Worm (Caenorhabditis elegans) whole organism, L1 larva: ENCODE results near the gene rig-6.
A peak's percentile ranks its signal among the peaks of the same experiment; 100 is the strongest.

ENCODE experiments used
- ama-1 ChIP-seq: fragments of 150-350 bp; optimal IDR thresholded peaks from 2 replicates; lab custom pipeline; 2014
- blmp-1 ChIP-seq: fragments of 150-350 bp; optimal IDR thresholded peaks from 2 replicates; lab custom pipeline; 2014; ENCODE audit warnings: missing biosample characterization, missing genetic modification characterization
- efl-3 ChIP-seq: fragments of 200-800 bp; sonication (Bioruptor generic); optimal IDR thresholded peaks from 2 replicates; lab custom pipeline; 2018; ENCODE audit warnings: mild to moderate bottlenecking, missing genetic modification characterization, missing compliant biosample characterization
- ets-5 ChIP-seq: fragments of 200-800 bp; sonication (Bioruptor generic); IDR thresholded peaks from 2 replicates; pipeline ENCODE4 v1.3.6; 2022; ENCODE audit warnings: missing genetic modification characterization, missing compliant biosample characterization
- fkh-4 ChIP-seq: sonication (generic microtip); optimal IDR thresholded peaks from 2 replicates; lab custom pipeline; 2016; ENCODE audit warnings: missing compliant biosample characterization, missing genetic modification characterization, borderline replicate concordance
- lin-13 ChIP-seq: fragments of 150-350 bp; optimal IDR thresholded peaks from 2 replicates; lab custom pipeline; 2014; ENCODE audit warnings: missing biosample characterization, missing genetic modification reagents, missing genetic modification characterization
- lin-35 ChIP-seq, 2 experiments: fragments of 150-350 bp; optimal IDR thresholded peaks; 2 replicates each; lab custom pipeline; 2014; ENCODE audit warnings: missing biosample characterization in 2 of 2, missing genetic modification characterization in 2 of 2, missing genetic modification reagents in 2 of 2
- mab-9 ChIP-seq: fragments of 200-800 bp; sonication (Bioruptor generic); IDR thresholded peaks from 2 replicates; pipeline ENCODE4 v1.3.6; 2022; ENCODE audit warnings: missing genetic modification reagents, missing genetic modification characterization, missing compliant biosample characterization
- nhr-12 ChIP-seq: sonication (generic microtip); optimal IDR thresholded peaks from 2 replicates; lab custom pipeline; 2017; ENCODE audit warnings: missing biosample characterization, missing genetic modification characterization
- nhr-237 ChIP-seq: fragments of 150-350 bp; optimal IDR thresholded peaks from 2 replicates; lab custom pipeline; 2014; ENCODE audit warnings: missing biosample characterization, missing genetic modification characterization
- nhr-77 ChIP-seq: fragments of 150-350 bp; optimal IDR thresholded peaks from 2 replicates; lab custom pipeline; 2014; ENCODE audit warnings: missing biosample characterization, missing genetic modification characterization
- rnt-1 ChIP-seq: sonication (generic microtip); optimal IDR thresholded peaks from 2 replicates; lab custom pipeline; 2016; ENCODE audit warnings: mild to moderate bottlenecking, missing genetic modification characterization, moderate library complexity, missing compliant biosample characterization

DNA sequence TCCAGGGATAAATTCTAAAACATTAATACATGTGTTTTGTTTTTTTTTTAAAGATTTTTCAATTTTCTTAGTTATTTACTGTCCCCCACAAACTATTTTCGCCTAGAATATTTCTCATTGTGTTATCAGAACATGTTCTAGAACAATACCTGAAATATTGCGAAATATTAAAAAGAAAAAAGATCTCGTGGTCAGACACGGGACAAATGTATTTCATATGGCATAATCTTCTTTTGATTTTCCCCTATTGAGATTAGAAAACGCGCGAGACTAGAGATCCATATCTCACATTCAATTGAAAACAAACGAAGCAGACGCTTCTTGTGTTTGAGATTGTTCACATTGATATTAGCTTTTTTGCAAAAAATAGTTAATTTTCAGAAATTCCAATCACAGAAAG is 44.2 kb upstream of the rig-6 start:
- peak; percentile 26 for TF ChIP-seq lin-13
- TF ChIP-seq fkh-4 = no peak
- no peak for TF ChIP-seq ama-1 (lab: Kevin White, UChicago)
- TF ChIP-seq nhr-237 = no peak
- TF ChIP-seq lin-35 (GFP tag; optimal IDR thresholded peaks at IDR 0.05; lab: Kevin White, UChicago) = peak in 1 of 2 experiments; percentile 58
- no peak for TF ChIP-seq rnt-1 (tag; lab: Kevin White, UChicago)
- TF ChIP-seq blmp-1 (tag; lab: Kevin White, UChicago) = peak; percentile 53
- TF ChIP-seq nhr-12 = no peak
- no peak for TF ChIP-seq mab-9
- TF ChIP-seq ets-5 (GFP tag; lab: Robert Waterston, UW) = no peak
- no peak for TF ChIP-seq nhr-77 (tag; lab: Kevin White, UChicago)
- TF ChIP-seq efl-3 (GFP tag; lab: Kevin White, UChicago) = no peak
